Worm (Caenorhabditis elegans) whole organism, late embryonic: Measurements from ENCODE around the gene flad-1.

Experiments
- C38D4.7 ChIP-seq: fragments of 200-800 bp; sonication (Bioruptor generic); optimal IDR thresholded peaks from 2 replicates; lab custom pipeline; 2018; ENCODE audit warnings: mild to moderate bottlenecking, missing genetic modification characterization, moderate library complexity, missing compliant biosample characterization
- ceh-9 ChIP-seq: sonication (generic microtip); optimal IDR thresholded peaks from 2 replicates; lab custom pipeline; 2016; ENCODE audit warnings: mild to moderate bottlenecking, missing genetic modification characterization, inconsistent platforms, missing compliant biosample characterization
- dmd-4 ChIP-seq: sonication (generic microtip); optimal IDR thresholded peaks from 2 replicates; lab custom pipeline; 2016; ENCODE audit warnings: borderline replicate concordance, missing genetic modification characterization, missing compliant biosample characterization
- ets-4 ChIP-seq: sonication (generic microtip); optimal IDR thresholded peaks from 2 replicates; lab custom pipeline; 2016; ENCODE audit warnings: missing genetic modification characterization, missing compliant biosample characterization
- lim-6 ChIP-seq: sonication (generic microtip); optimal IDR thresholded peaks from 2 replicates; lab custom pipeline; 2016; ENCODE audit warnings: missing genetic modification characterization, missing compliant biosample characterization
- nfya-1 ChIP-seq: sonication (generic microtip); optimal IDR thresholded peaks from 2 replicates; lab custom pipeline; 2017; ENCODE audit warnings: missing genetic modification characterization, mild to moderate bottlenecking, missing compliant biosample characterization, antibody characterized with exemption, moderate library complexity
- nhr-11 ChIP-seq: fragments of 150-350 bp; optimal IDR thresholded peaks from 2 replicates; lab custom pipeline; 2014; ENCODE audit warnings: missing biosample characterization, missing genetic modification characterization
- sox-2 ChIP-seq: fragments of 200-800 bp; sonication (Bioruptor generic); IDR thresholded peaks from 2 replicates; pipeline ENCODE4 v1.3.6; 2022; ENCODE audit warnings: missing genetic modification reagents, missing genetic modification characterization, missing compliant biosample characterization
- sox-4 ChIP-seq: sonication (generic microtip); optimal IDR thresholded peaks from 2 replicates; lab custom pipeline; 2017; ENCODE audit warnings: mild to moderate bottlenecking, missing genetic modification characterization, inconsistent platforms, missing compliant biosample characterization
- tbx-2 ChIP-seq: sonication (generic microtip); optimal IDR thresholded peaks from 2 replicates; lab custom pipeline; 2016; ENCODE audit warnings: missing genetic modification characterization, missing compliant biosample characterization
- unc-55 ChIP-seq: sonication (generic microtip); optimal IDR thresholded peaks from 2 replicates; lab custom pipeline; 2017; ENCODE audit warnings: missing biosample characterization, missing genetic modification reagents, missing genetic modification characterization

- TF ChIP-seq ceh-9 (tag; lab: Kevin White, UChicago) = no peak
- no peak for TF ChIP-seq unc-55 (GFP tag; lab: Kevin White, UChicago)
- TF ChIP-seq nhr-11 = no peak
- TF ChIP-seq tbx-2 (tag; lab: Kevin White, UChicago) = no peak
- no peak for TF ChIP-seq sox-2 (GFP tag; lab: Robert Waterston, UW)
- TF ChIP-seq lim-6 = no peak
- no peak for TF ChIP-seq ets-4 (tag; lab: Kevin White, UChicago)
- no peak for TF ChIP-seq sox-4 (tag; lab: Kevin White, UChicago)
- TF ChIP-seq dmd-4 = no peak
- no peak for TF ChIP-seq C38D4.7
- TF ChIP-seq nfya-1 (tag; lab: Kevin White, UChicago) = no peak
Measured at ce11 chrII:9951846-9952245, 7.9 kb downstream of the flad-1 start.
